Fruit fly (Drosophila melanogaster): ENCODE measurements around the gene wake.

- no peak for TF ChIP-seq ro (GFP tag; IDR thresholded peaks at IDR 0.05)
- no peak for TF ChIP-seq CG33213 (GFP tag; optimal IDR thresholded peaks at IDR 0.05)
- no peak for TF ChIP-seq lov (optimal IDR thresholded peaks at IDR 0.05)
- no peak for TF ChIP-seq lov (GFP tag; IDR thresholded peaks at IDR 0.05)
- no peak for TF ChIP-seq CTCF (GFP tag; optimal IDR thresholded peaks at IDR 0.05)
- TF ChIP-seq grn (GFP tag; optimal IDR thresholded peaks at IDR 0.05), result no peak
These were observed 30.4 kb upstream of the wake start, which contains the start of gene CG13843 for dm6 chr3R:22609185-22609584.
